Fruit fly (Drosophila melanogaster): ENCODE data around the gene qua.
A peak's percentile ranks its signal among the peaks of the same experiment; 100 is the strongest.

Gene qua

DNA sequence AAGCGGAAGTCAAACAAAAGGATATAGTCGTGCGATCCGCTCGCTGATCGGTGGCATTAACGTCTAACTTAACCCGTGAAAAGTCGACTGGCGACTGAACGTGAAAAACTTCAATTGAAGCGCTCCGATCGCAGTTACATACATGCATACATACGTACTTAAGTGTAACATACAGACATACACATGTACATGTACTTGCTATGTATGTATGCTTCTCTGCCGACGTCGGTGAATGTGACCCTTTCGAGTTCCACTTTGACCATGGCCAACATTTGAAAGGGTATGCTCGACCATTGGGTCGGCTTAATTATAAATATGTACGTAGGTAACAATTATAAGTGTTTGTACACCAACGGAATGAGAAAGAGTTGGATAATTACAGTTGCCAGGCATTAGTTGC, at the start of gene qua:
TSS of gene qua (minus strand) at position 101 of the 400 bp plus-strand sequence.
- no peak for TF ChIP-seq CG10654 (GFP tag; optimal IDR thresholded peaks at IDR 0.05)
- TF ChIP-seq cg (GFP tag; optimal IDR thresholded peaks at IDR 0.05) = peak; percentile 43
- 0 out of 3 replicates have a peak, but pooled peaks have one; percentile 20 for TF ChIP-seq row (GFP tag; IDR thresholded peaks at IDR 0.05)
- no peak for TF ChIP-seq mam (GFP tag; optimal IDR thresholded peaks at IDR 0.05)
- TF ChIP-seq CG1233 (GFP tag; optimal IDR thresholded peaks at IDR 0.05) = no peak
- TF ChIP-seq CG10431 (GFP tag; optimal IDR thresholded peaks at IDR 0.05) = peak; percentile 31
- TF ChIP-seq Med (GFP tag) = peak; percentile 16
- peak; percentile 33 for TF ChIP-seq D19B (GFP tag; optimal IDR thresholded peaks at IDR 0.05)
- TF ChIP-seq prd (optimal IDR thresholded peaks at IDR 0.05) = no peak
- peak; percentile 4; the same call in 1 of the 3 replicates for TF ChIP-seq prd (GFP tag; IDR thresholded peaks at IDR 0.05)
- TF ChIP-seq CG18262 (tag; optimal IDR thresholded peaks at IDR 0.05) = peak; percentile 30
- TF ChIP-seq CG34224 (GFP tag; IDR thresholded peaks at IDR 0.05; ENCODE audit: partially characterized antibody) = no peak
- peak; percentile 5 for TF ChIP-seq CG1603 (tag; optimal IDR thresholded peaks at IDR 0.05)
- TF ChIP-seq CG14710 (tag; optimal IDR thresholded peaks at IDR 0.05) = peak; percentile 3
- TF ChIP-seq Meics (GFP tag; optimal IDR thresholded peaks at IDR 0.05) = no peak
- TF ChIP-seq CG18619 (GFP tag; optimal IDR thresholded peaks at IDR 0.05) = no peak
- peak in 1 of 2 experiments; percentile 74 for TF ChIP-seq Hr78 (GFP tag; optimal IDR thresholded peaks at IDR 0.05)
- TF ChIP-seq CG4404 (GFP tag; IDR thresholded peaks at IDR 0.05) = no peak
- peak; percentile 10 for TF ChIP-seq zen (tag; optimal IDR thresholded peaks at IDR 0.05)

DNA sequence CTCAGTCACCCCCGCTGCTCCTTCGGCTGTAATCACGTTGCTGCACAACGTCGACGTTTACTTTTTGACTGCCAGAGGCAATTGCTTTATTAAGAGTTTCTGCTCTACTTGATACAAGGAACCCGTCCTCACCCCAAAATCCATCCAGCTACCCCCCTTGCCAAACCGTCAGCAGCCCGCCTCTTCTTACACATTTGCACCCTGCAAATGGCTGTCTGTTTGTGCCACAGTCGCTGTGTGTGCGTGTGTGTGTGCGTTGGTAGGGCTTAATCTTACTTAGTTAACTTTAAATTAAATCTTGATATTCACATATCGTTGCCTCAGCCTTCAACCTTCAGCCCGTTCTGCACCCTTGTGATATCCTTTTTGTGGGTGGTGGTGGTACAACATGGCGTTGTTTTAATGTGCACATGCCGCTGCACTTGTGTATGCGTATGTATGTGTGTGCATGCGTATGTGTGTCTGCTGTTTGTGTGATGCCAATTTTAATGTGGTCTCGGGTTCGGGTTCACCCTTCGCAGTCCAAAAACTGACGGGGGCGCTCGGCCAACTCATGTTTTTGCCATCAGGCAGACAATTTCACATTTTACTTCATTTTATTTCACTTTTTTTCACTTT, 45.8 kb upstream of the qua start:
- TF ChIP-seq onecut (GFP tag; IDR thresholded peaks at IDR 0.05) = no peak
- TF ChIP-seq Hand (GFP tag; optimal IDR thresholded peaks at IDR 0.05) = no peak
- TF ChIP-seq CG10209 (GFP tag; optimal IDR thresholded peaks at IDR 0.05) = no peak
- no peak for TF ChIP-seq grn (GFP tag; optimal IDR thresholded peaks at IDR 0.05)
- TF ChIP-seq pita (GFP tag; optimal IDR thresholded peaks at IDR 0.05) = no peak
- TF ChIP-seq pros (GFP tag; optimal IDR thresholded peaks at IDR 0.05) = peak; percentile 89
- TF ChIP-seq hb (GFP tag; IDR thresholded peaks at IDR 0.05; ENCODE audit: partially characterized antibody) = peak; percentile 38; the same call in 1 of the 3 replicates
- TF ChIP-seq Hey (tag; optimal IDR thresholded peaks at IDR 0.05) = peak; percentile 36
- TF ChIP-seq zf30C (GFP tag; optimal IDR thresholded peaks at IDR 0.05) = no peak
- TF ChIP-seq Pdp1 (GFP tag; optimal IDR thresholded peaks at IDR 0.05) = no peak
- TF ChIP-seq pnt (GFP tag; optimal IDR thresholded peaks at IDR 0.05) = no peak
- peak in 1 of 2 experiments; percentile 14 for TF ChIP-seq Hr51 (GFP tag; optimal IDR thresholded peaks at IDR 0.05)
- TF ChIP-seq gro (GFP tag; optimal IDR thresholded peaks at IDR 0.05) = no peak
- no peak for TF ChIP-seq CG11723 (GFP tag; optimal IDR thresholded peaks at IDR 0.05)
- no peak for TF ChIP-seq NC2β (GFP tag; optimal IDR thresholded peaks at IDR 0.05)
- TF ChIP-seq CG15514 (GFP tag; optimal IDR thresholded peaks at IDR 0.05) = no peak
- no peak for TF ChIP-seq gsb-n (tag; optimal IDR thresholded peaks at IDR 0.05)
- no peak for TF ChIP-seq tio (GFP tag; optimal IDR thresholded peaks at IDR 0.05)
- TF ChIP-seq MBD-R2 (GFP tag; IDR thresholded peaks at IDR 0.05) = no peak
- no peak for TF ChIP-seq CG7987 (GFP tag; optimal IDR thresholded peaks at IDR 0.05)
- TF ChIP-seq Ets65A (GFP tag) = peak; percentile 79
- TF ChIP-seq Kr (GFP tag; optimal IDR thresholded peaks at IDR 0.05) = no peak
- no peak for TF ChIP-seq gt (GFP tag; IDR thresholded peaks at IDR 0.05)
- TF ChIP-seq CG12391 (tag; optimal IDR thresholded peaks at IDR 0.05) = no peak
- TF ChIP-seq ind (GFP tag; optimal IDR thresholded peaks at IDR 0.05) = no peak
- TF ChIP-seq shn (GFP tag; optimal IDR thresholded peaks at IDR 0.05) = no peak
- TF ChIP-seq CG8281 (tag; optimal IDR thresholded peaks at IDR 0.05) = no peak
- TF ChIP-seq CG11398 (GFP tag; optimal IDR thresholded peaks at IDR 0.05) = no peak
- TF ChIP-seq CG6813 (GFP tag; optimal IDR thresholded peaks at IDR 0.05) = no peak
- TF ChIP-seq mam (GFP tag; optimal IDR thresholded peaks at IDR 0.05) = no peak
- TF ChIP-seq CG9215 (GFP tag; IDR thresholded peaks at IDR 0.05) = no peak
